Worm (Caenorhabditis elegans) whole organism, L1 larva: ENCODE measurements around the gene Y46G5A.47.

ENCODE experiments used
- C04F5.9 ChIP-seq: sonication (generic microtip); optimal IDR thresholded peaks from 2 replicates; lab custom pipeline; 2016; ENCODE audit warnings: missing genetic modification characterization, missing compliant biosample characterization
- aha-1 ChIP-seq: fragments of 150-350 bp; optimal IDR thresholded peaks from 2 replicates; lab custom pipeline; 2014; ENCODE audit warnings: missing biosample characterization, missing genetic modification characterization
- ceh-8 ChIP-seq: fragments of 200-800 bp; sonication (Bioruptor generic); optimal IDR thresholded peaks from 2 replicates; lab custom pipeline; 2018; ENCODE audit warnings: mild to moderate bottlenecking, missing genetic modification characterization, moderate library complexity, missing compliant biosample characterization
- ceh-82 ChIP-seq, 3 experiments: fragments of 150-350 bp in 1 of 3; sonication (generic microtip) in 2 of 3; optimal IDR thresholded peaks; 2 replicates each; lab custom pipeline; 2014 to 2017; ENCODE audit warnings: missing biosample characterization in 3 of 3, missing genetic modification characterization in 3 of 3
- ceh-88 ChIP-seq: fragments of 200-800 bp; sonication (Bioruptor generic); IDR thresholded peaks from 2 replicates; pipeline ENCODE4 v1.3.6; 2022; ENCODE audit warnings: missing genetic modification characterization, missing compliant biosample characterization
- dpl-1 ChIP-seq, 3 experiments: fragments of 150-350 bp in 2 of 3; sonication (generic microtip) in 1 of 3; optimal IDR thresholded peaks; 2 replicates each; lab custom pipeline; 2014 to 2017; ENCODE audit warnings: missing biosample characterization in 3 of 3, missing genetic modification characterization in 3 of 3, missing genetic modification reagents in 3 of 3
- dsc-1 ChIP-seq: sonication (generic microtip); optimal IDR thresholded peaks from 2 replicates; lab custom pipeline; 2016; ENCODE audit warnings: mild to moderate bottlenecking, missing genetic modification characterization, missing compliant biosample characterization
- efl-1 ChIP-seq, 4 experiments: fragments of 150-350 bp; optimal IDR thresholded peaks in 3 of 4; peaks in 1 of 4; 1 replicate in 1 of 4; 2 replicates in 3 of 4; lab custom pipeline; 2014; ENCODE audit warnings: missing biosample characterization in 2 of 4, missing genetic modification characterization in 2 of 4, missing genetic modification reagents in 2 of 4
- egl-13 ChIP-seq: sonication (generic microtip); optimal IDR thresholded peaks from 2 replicates; lab custom pipeline; 2016; ENCODE audit warnings: missing genotype, missing genetic modification reagents, missing genetic modification characterization, missing compliant biosample characterization
- elt-2 ChIP-seq: sonication (generic microtip); optimal IDR thresholded peaks from 2 replicates; lab custom pipeline; 2016; ENCODE audit warnings: missing genetic modification characterization, mild to moderate bottlenecking, inconsistent platforms, missing compliant biosample characterization, missing genetic modification reagents
- grh-1 ChIP-seq: fragments of 200-800 bp; sonication (Bioruptor generic); IDR thresholded peaks from 2 replicates; pipeline ENCODE4 v1.3.6; 2022; ENCODE audit warnings: missing genetic modification reagents, missing genetic modification characterization, missing compliant biosample characterization
- hlh-17 ChIP-seq: fragments of 200-800 bp; sonication (Bioruptor generic); optimal IDR thresholded peaks from 2 replicates; lab custom pipeline; 2018; ENCODE audit warnings: missing genetic modification characterization, mild to moderate bottlenecking, missing compliant biosample characterization, moderate library complexity, borderline replicate concordance
- isw-1 ChIP-seq: fragments of 200-800 bp; sonication (Bioruptor generic); IDR thresholded peaks from 2 replicates; pipeline ENCODE4 v1.3.6; 2022; ENCODE audit warnings: missing genetic modification characterization, missing compliant biosample characterization
- lin-13 ChIP-seq: fragments of 150-350 bp; optimal IDR thresholded peaks from 2 replicates; lab custom pipeline; 2014; ENCODE audit warnings: missing biosample characterization, missing genetic modification reagents, missing genetic modification characterization
- lin-14 ChIP-seq: fragments of 200-800 bp; sonication (Bioruptor generic); optimal IDR thresholded peaks from 2 replicates; lab custom pipeline; 2018; ENCODE audit warnings: mild to moderate bottlenecking, missing genetic modification characterization, moderate library complexity, missing compliant biosample characterization
- lin-15B ChIP-seq: fragments of 150-350 bp; sonication (generic microtip); optimal IDR thresholded peaks from 3 replicates; lab custom pipeline; 2014; ENCODE audit warnings: missing biosample characterization, missing genetic modification characterization
- lin-35 ChIP-seq, 2 experiments: fragments of 150-350 bp; optimal IDR thresholded peaks; 2 replicates each; lab custom pipeline; 2014; ENCODE audit warnings: missing biosample characterization in 2 of 2, missing genetic modification characterization in 2 of 2, missing genetic modification reagents in 2 of 2
- lsy-2 ChIP-seq, 2 experiments: fragments of 150-350 bp; optimal IDR thresholded peaks; 2 replicates each; lab custom pipeline; 2014; ENCODE audit warnings: missing biosample characterization in 2 of 2, missing genetic modification characterization in 2 of 2
- mab-9 ChIP-seq: fragments of 200-800 bp; sonication (Bioruptor generic); IDR thresholded peaks from 2 replicates; pipeline ENCODE4 v1.3.6; 2022; ENCODE audit warnings: missing genetic modification reagents, missing genetic modification characterization, missing compliant biosample characterization
- nhr-19 ChIP-seq: fragments of 200-800 bp; sonication (Bioruptor generic); conservative IDR thresholded peaks from 2 replicates; pipeline ENCODE4 v1.3.6; 2022; ENCODE audit warnings: missing genetic modification characterization, missing compliant biosample characterization
- nhr-20 ChIP-seq: sonication (generic microtip); optimal IDR thresholded peaks from 2 replicates; lab custom pipeline; 2016; ENCODE audit warnings: mild to moderate bottlenecking, missing genetic modification characterization, missing compliant biosample characterization
- nhr-47 ChIP-seq: sonication (generic microtip); optimal IDR thresholded peaks from 2 replicates; lab custom pipeline; 2016; ENCODE audit warnings: mild to moderate bottlenecking, missing genetic modification characterization, moderate library complexity, missing compliant biosample characterization
- nhr-71 ChIP-seq: sonication (generic microtip); optimal IDR thresholded peaks from 2 replicates; lab custom pipeline; 2016; ENCODE audit warnings: mild to moderate bottlenecking, missing genetic modification characterization, moderate library complexity, missing compliant biosample characterization
- nhr-76 ChIP-seq: sonication (generic microtip); optimal IDR thresholded peaks from 2 replicates; lab custom pipeline; 2017; ENCODE audit warnings: missing biosample characterization, missing genetic modification characterization
- nhr-85 ChIP-seq: sonication (generic microtip); peaks from one replicate; lab custom pipeline; 2016; ENCODE audit warnings: missing genetic modification characterization, inconsistent platforms, missing compliant biosample characterization
- nhr-90 ChIP-seq: sonication (generic microtip); optimal IDR thresholded peaks from 2 replicates; lab custom pipeline; 2016; ENCODE audit warnings: mild to moderate bottlenecking, missing genetic modification characterization, missing compliant biosample characterization; ENCODE audit not compliant: poor library complexity
- rnt-1 ChIP-seq: sonication (generic microtip); optimal IDR thresholded peaks from 2 replicates; lab custom pipeline; 2016; ENCODE audit warnings: mild to moderate bottlenecking, missing genetic modification characterization, moderate library complexity, missing compliant biosample characterization
- skn-1 ChIP-seq: fragments of 150-350 bp; optimal IDR thresholded peaks from 2 replicates; lab custom pipeline; 2014; ENCODE audit warnings: missing biosample characterization, missing genetic modification characterization
- snpc-4 ChIP-seq: fragments of 150-350 bp; optimal IDR thresholded peaks from 2 replicates; lab custom pipeline; 2014; ENCODE audit warnings: missing biosample characterization, missing genetic modification characterization
- snu-23 ChIP-seq: sonication (generic microtip); optimal IDR thresholded peaks from 2 replicates; lab custom pipeline; 2016; ENCODE audit warnings: missing genetic modification characterization, missing compliant biosample characterization
- swsn-7 ChIP-seq: sonication (generic microtip); optimal IDR thresholded peaks from 2 replicates; lab custom pipeline; 2016; ENCODE audit warnings: missing genetic modification characterization, missing compliant biosample characterization
- tbx-2 ChIP-seq: sonication (generic microtip); optimal IDR thresholded peaks from 2 replicates; lab custom pipeline; 2016; ENCODE audit warnings: missing genetic modification characterization, missing compliant biosample characterization
- tlp-1 ChIP-seq: fragments of 150-350 bp; optimal IDR thresholded peaks from 2 replicates; lab custom pipeline; 2014; ENCODE audit warnings: missing biosample characterization, missing genetic modification characterization
- unc-86 ChIP-seq: sonication (generic microtip); optimal IDR thresholded peaks from 2 replicates; lab custom pipeline; 2016; ENCODE audit warnings: missing genetic modification characterization, missing compliant biosample characterization
- unc-98 ChIP-seq: fragments of 200-800 bp; sonication (Bioruptor generic); IDR thresholded peaks from 2 replicates; pipeline ENCODE4 v1.3.6; 2022; ENCODE audit warnings: missing genetic modification characterization, missing compliant biosample characterization
- xbp-1 ChIP-seq: sonication (generic microtip); optimal IDR thresholded peaks from 2 replicates; lab custom pipeline; 2016; ENCODE audit warnings: missing genetic modification characterization, missing compliant biosample characterization
- zag-1 ChIP-seq: fragments of 150-350 bp; optimal IDR thresholded peaks from 2 replicates; lab custom pipeline; 2014; ENCODE audit warnings: missing biosample characterization, missing genetic modification characterization
- ztf-11 ChIP-seq, 2 experiments: sonication (generic microtip); optimal IDR thresholded peaks; 2 replicates each; lab custom pipeline; 2016 to 2017; ENCODE audit warnings: missing genetic modification characterization in 2 of 2, missing biosample characterization in 1 of 2, missing compliant biosample characterization in 1 of 2

The Y46G5A.47 gene

DNA sequence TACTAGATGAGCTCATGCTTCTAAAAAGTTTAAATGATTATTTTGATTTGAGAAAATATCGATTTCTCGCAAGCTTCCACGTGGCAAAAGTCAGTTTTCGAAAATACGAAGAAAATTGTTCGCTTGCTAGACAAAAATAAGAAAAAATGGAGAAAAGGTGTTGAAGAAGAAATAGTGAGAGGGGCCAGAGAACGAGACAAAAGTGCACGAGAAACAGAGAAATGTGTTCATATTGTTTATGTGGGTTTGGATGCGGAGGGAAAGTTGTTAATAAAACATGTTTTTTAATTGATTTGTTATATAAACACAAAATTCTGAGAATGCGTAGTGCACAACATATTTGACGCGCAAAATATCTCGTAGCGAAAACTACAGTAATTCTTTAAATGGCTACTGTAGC lies 19.7 kb downstream of the Y46G5A.47 start, which contains the start of gene Y46G5A.15:
TSS of gene Y46G5A.15 (minus strand) at position 26 of the 400 bp plus-strand sequence.
- TF ChIP-seq efl-1 (optimal IDR thresholded peaks at IDR 0.05; lab: Kevin White, UChicago) (no peak), efl-1 (GFP tag; optimal IDR thresholded peaks at IDR 0.05 in 1 of 2; lab: Kevin White, UChicago) (peak in 1 of 2 experiments; percentile 30), tlp-1 (tag; lab: Kevin White, UChicago) (no peak), mab-9 (GFP tag; lab: Robert Waterston, UW) (no peak), xbp-1 (tag; lab: Kevin White, UChicago) (no peak), aha-1 (tag; lab: Kevin White, UChicago) (no peak), nhr-76 (tag; lab: Kevin White, UChicago) (no peak)

DNA sequence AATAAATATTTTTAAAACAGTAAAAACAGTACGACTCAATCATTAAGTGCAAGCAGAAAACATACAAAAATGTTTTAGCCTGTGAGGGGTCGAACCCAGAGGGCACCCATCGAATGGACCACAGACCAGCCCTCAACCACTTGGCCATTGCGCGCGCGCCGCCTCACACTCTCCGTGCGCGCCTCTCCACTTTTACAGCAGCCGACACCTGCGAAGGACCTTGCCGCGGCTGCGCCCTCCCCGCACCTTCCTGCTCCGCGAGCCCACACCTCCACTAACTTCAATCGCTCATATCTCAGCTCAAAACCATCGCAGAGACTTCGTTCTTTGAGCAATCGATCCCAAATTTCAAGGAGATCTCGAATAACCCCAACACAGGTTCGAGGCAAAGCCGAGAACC lies 26.7 kb downstream of the Y46G5A.47 start:
- TF ChIP-seq snu-23 (GFP tag; lab: Kevin White, UChicago) (peak; percentile 80), mab-9 (GFP tag; lab: Robert Waterston, UW) (0 out of 2 replicates have a peak, but pooled peaks have one; percentile 37), ceh-88 (GFP tag; lab: Robert Waterston, UW) (peak; percentile 54; the same call in 1 of the 2 replicates), swsn-7 (tag; lab: Kevin White, UChicago) (peak; percentile 81), nhr-20 (tag; lab: Kevin White, UChicago) (peak; percentile 71), unc-86 (tag; lab: Kevin White, UChicago) (peak; percentile 70), grh-1 (GFP tag; lab: Robert Waterston, UW) (peak; percentile 57), dsc-1 (tag; lab: Kevin White, UChicago) (peak; percentile 66), dpl-1 (GFP tag; optimal IDR thresholded peaks at IDR 0.05; lab: Kevin White, UChicago) (peak in 2 of 3 experiments; percentile 19 to 36), snpc-4 (tag; lab: Kevin White, UChicago) (peak; percentile 97), nhr-85 (tag; lab: Kevin White, UChicago) (peak; percentile 64), ceh-8 (GFP tag; lab: Kevin White, UChicago) (peak; percentile 81), ceh-82 (tag; optimal IDR thresholded peaks at IDR 0.05; lab: Kevin White, UChicago) (peak; percentile 46 to 72 (median 56)), rnt-1 (peak; percentile 92), nhr-90 (tag; lab: Kevin White, UChicago) (peak; percentile 70), nhr-19 (GFP tag; lab: Robert Waterston, UW) (peak; percentile 86), tbx-2 (tag; lab: Kevin White, UChicago) (peak; percentile 69), lin-15B (tag; lab: Kevin White, UChicago) (peak; percentile 59), efl-1 (optimal IDR thresholded peaks at IDR 0.05; lab: Kevin White, UChicago) (peak; percentile 29 to 56), efl-1 (GFP tag; optimal IDR thresholded peaks at IDR 0.05 in 1 of 2; lab: Kevin White, UChicago) (peak; percentile 29 to 95), skn-1 (peak; percentile 35), nhr-47 (tag; lab: Kevin White, UChicago) (peak; percentile 84), lin-13 (GFP tag; lab: Kevin White, UChicago) (peak; percentile 98), nhr-71 (tag; lab: Kevin White, UChicago) (peak; percentile 86), lin-35 (GFP tag; optimal IDR thresholded peaks at IDR 0.05; lab: Kevin White, UChicago) (peak; percentile 37 to 48), unc-98 (GFP tag; lab: Robert Waterston, UW) (0 out of 2 replicates have a peak, but pooled peaks have one; percentile 29), lsy-2 (tag; optimal IDR thresholded peaks at IDR 0.05; lab: Kevin White, UChicago) (peak; percentile 8 to 63), ztf-11 (tag; optimal IDR thresholded peaks at IDR 0.05; lab: Kevin White, UChicago) (peak in 1 of 2 experiments; percentile 44), egl-13 (tag; lab: Kevin White, UChicago) (peak; percentile 25), lin-14 (peak; percentile 68), xbp-1 (tag; lab: Kevin White, UChicago) (peak; percentile 58), C04F5.9 (tag; lab: Kevin White, UChicago) (peak; percentile 27), isw-1 (GFP tag; lab: Robert Waterston, UW) (peak; percentile 16; the same call in 1 of the 2 replicates)

DNA sequence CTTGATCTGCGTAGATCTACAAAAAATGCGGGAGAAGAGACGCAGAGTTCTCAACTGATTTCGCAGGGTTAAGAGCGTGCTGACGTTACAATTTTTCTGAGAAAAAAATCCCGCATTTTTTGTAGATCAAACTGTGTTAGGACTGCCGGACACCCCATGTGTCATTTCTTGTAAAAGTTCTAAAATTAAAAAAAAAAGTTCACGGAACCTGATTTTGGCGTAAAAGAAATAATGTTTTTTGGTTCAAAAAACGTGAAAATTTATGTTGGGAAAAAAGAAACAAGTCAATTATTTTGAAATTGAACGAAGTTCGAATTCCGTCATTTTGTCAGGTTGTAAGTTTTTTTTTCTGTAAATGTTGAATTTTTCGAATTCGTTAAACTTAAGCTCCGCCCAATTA lies 28.7 kb downstream of the Y46G5A.47 start, which contains the start of gene Y46G5A.34:
TSS of gene Y46G5A.34 (plus strand) at position 301 of the 400 bp plus-strand sequence.
- TF ChIP-seq nhr-19 (GFP tag; lab: Robert Waterston, UW) (no peak), hlh-17 (GFP tag; lab: Kevin White, UChicago) (no peak), elt-2 (tag; lab: Kevin White, UChicago) (no peak), dpl-1 (GFP tag; optimal IDR thresholded peaks at IDR 0.05; lab: Kevin White, UChicago) (no peak), zag-1 (tag; lab: Kevin White, UChicago) (no peak), aha-1 (tag; lab: Kevin White, UChicago) (no peak), ceh-82 (tag; optimal IDR thresholded peaks at IDR 0.05; lab: Kevin White, UChicago) (no peak)
